Worm (Caenorhabditis elegans) whole organism, young adult: Measurements from ENCODE around the gene fbxc-25.

ENCODE experiments used
- D2030.7 ChIP-seq: fragments of 200-800 bp; sonication (Bioruptor generic); IDR thresholded peaks from 2 replicates; pipeline ENCODE4 v1.3.6; 2022; ENCODE audit warnings: missing genetic modification reagents, missing genetic modification characterization, missing compliant biosample characterization
- F33H1.4 ChIP-seq: fragments of 200-800 bp; sonication (Bioruptor generic); IDR thresholded peaks from 2 replicates; pipeline ENCODE4 v1.3.6; 2022; ENCODE audit warnings: missing genetic modification reagents, missing genetic modification characterization, missing compliant biosample characterization
- F39B2.1 ChIP-seq: fragments of 200-800 bp; sonication (Bioruptor generic); IDR thresholded peaks from 2 replicates; pipeline ENCODE4 v1.3.6; 2022; ENCODE audit warnings: missing genetic modification reagents, missing genetic modification characterization, missing compliant biosample characterization
- T07F8.4 ChIP-seq: sonication (generic microtip); optimal IDR thresholded peaks from 2 replicates; lab custom pipeline; 2016; ENCODE audit warnings: mild to moderate bottlenecking, missing genetic modification characterization, moderate library complexity, missing compliant biosample characterization
- Y95B8A.8 ChIP-seq: fragments of 200-800 bp; sonication (Bioruptor generic); IDR thresholded peaks from 2 replicates; pipeline ENCODE4 v1.3.6; 2022; ENCODE audit warnings: missing genetic modification reagents, missing genetic modification characterization, missing compliant biosample characterization
- ama-1 ChIP-seq, 3 experiments: fragments of 150-350 bp in 1 of 3; sonication (generic microtip) in 2 of 3; optimal IDR thresholded peaks; 2 replicates each; lab custom pipeline; 2014 to 2018; ENCODE audit warnings: missing biosample characterization in 2 of 3, missing genetic modification characterization in 2 of 3, missing genetic modification reagents in 2 of 3
- atf-7 ChIP-seq: sonication (generic microtip); optimal IDR thresholded peaks from 2 replicates; lab custom pipeline; 2017; ENCODE audit warnings: mild to moderate bottlenecking, missing genetic modification characterization, missing compliant biosample characterization
- bed-1 ChIP-seq: fragments of 200-800 bp; sonication (Bioruptor generic); IDR thresholded peaks from 2 replicates; pipeline ENCODE4 v1.3.6; 2022; ENCODE audit warnings: missing genetic modification reagents, missing genetic modification characterization, missing compliant biosample characterization
- cebp-1 ChIP-seq, 2 experiments: fragments of 200-800 bp in 1 of 2; sonication (Bioruptor generic) in 1 of 2; sonication (generic microtip) in 1 of 2; IDR thresholded peaks in 1 of 2; optimal IDR thresholded peaks in 1 of 2; 2 replicates each; pipeline versions ENCODE4 v1.3.6 to Lab custom; 2017 to 2022; ENCODE audit warnings: missing compliant biosample characterization in 2 of 2, missing genetic modification characterization in 2 of 2, mild to moderate bottlenecking in 1 of 2, missing genetic modification reagents in 1 of 2, moderate library complexity in 1 of 2
- ceh-100 ChIP-seq: fragments of 200-800 bp; sonication (Bioruptor generic); IDR thresholded peaks from 2 replicates; pipeline ENCODE4 v1.3.6; 2022; ENCODE audit warnings: missing genetic modification reagents, missing genetic modification characterization, missing compliant biosample characterization
- ceh-40 ChIP-seq: fragments of 200-800 bp; sonication (Bioruptor generic); IDR thresholded peaks from 2 replicates; pipeline ENCODE4 v1.3.6; 2022; ENCODE audit warnings: missing genetic modification characterization, missing compliant biosample characterization
- ceh-79 ChIP-seq: sonication (generic microtip); optimal IDR thresholded peaks from 2 replicates; lab custom pipeline; 2017; ENCODE audit warnings: mild to moderate bottlenecking, missing genetic modification characterization, missing compliant biosample characterization
- dox-1 ChIP-seq: fragments of 200-800 bp; sonication (Bioruptor generic); IDR thresholded peaks from 2 replicates; pipeline ENCODE4 v1.3.6; 2022; ENCODE audit warnings: missing genetic modification reagents, missing genetic modification characterization, missing compliant biosample characterization
- dpff-1 ChIP-seq: sonication (generic microtip); optimal IDR thresholded peaks from 2 replicates; lab custom pipeline; 2017; ENCODE audit warnings: mild to moderate bottlenecking, missing genetic modification characterization, missing compliant biosample characterization
- egrh-3 ChIP-seq: fragments of 200-800 bp; sonication (Bioruptor generic); IDR thresholded peaks from 2 replicates; pipeline ENCODE4 v1.3.6; 2022; ENCODE audit warnings: missing genetic modification reagents, missing genetic modification characterization, missing compliant biosample characterization
- ekl-4 ChIP-seq: fragments of 200-800 bp; sonication (Bioruptor generic); IDR thresholded peaks from 2 replicates; pipeline ENCODE4 v1.3.6; 2022; ENCODE audit warnings: missing genetic modification reagents, missing genetic modification characterization, missing compliant biosample characterization
- ets-4 ChIP-seq: fragments of 200-800 bp; sonication (Bioruptor generic); optimal IDR thresholded peaks from 2 replicates; lab custom pipeline; 2018; ENCODE audit warnings: mild to moderate bottlenecking, missing genetic modification characterization, missing compliant biosample characterization
- fkh-3 ChIP-seq: sonication (generic microtip); optimal IDR thresholded peaks from 2 replicates; lab custom pipeline; 2016; ENCODE audit warnings: mild to moderate bottlenecking, missing genetic modification characterization, missing compliant biosample characterization
- gei-17 ChIP-seq: fragments of 200-800 bp; sonication (Bioruptor generic); optimal IDR thresholded peaks from 2 replicates; lab custom pipeline; 2018; ENCODE audit warnings: mild to moderate bottlenecking, missing genetic modification characterization, missing compliant biosample characterization
- him-1 ChIP-seq: sonication (generic microtip); optimal IDR thresholded peaks from 2 replicates; lab custom pipeline; 2016; ENCODE audit warnings: missing genotype, missing genetic modification reagents, missing genetic modification characterization, missing compliant biosample characterization
- hmg-1.2 ChIP-seq: fragments of 200-800 bp; sonication (Bioruptor generic); IDR thresholded peaks from 2 replicates; pipeline ENCODE4 v1.3.6; 2022; ENCODE audit warnings: missing genetic modification reagents, missing genetic modification characterization, missing compliant biosample characterization
- hsf-1 ChIP-seq: fragments of 200-800 bp; sonication (Bioruptor generic); IDR thresholded peaks from 2 replicates; pipeline ENCODE4 v1.3.6; 2022; ENCODE audit warnings: missing genetic modification reagents, missing genetic modification characterization, missing compliant biosample characterization
- let-526 ChIP-seq: fragments of 200-800 bp; sonication (Bioruptor generic); IDR thresholded peaks from 2 replicates; pipeline ENCODE4 v1.3.6; 2022; ENCODE audit warnings: missing genetic modification reagents, missing genetic modification characterization, missing compliant biosample characterization
- lin-35 ChIP-seq, 3 experiments: fragments of 150-350 bp in 2 of 3; sonication (generic microtip) in 1 of 3; optimal IDR thresholded peaks; 2 replicates each; lab custom pipeline; 2014 to 2018; ENCODE audit warnings: missing biosample characterization in 3 of 3, missing genetic modification characterization in 3 of 3, missing genetic modification reagents in 3 of 3
- lin-40 ChIP-seq: sonication (generic microtip); optimal IDR thresholded peaks from 2 replicates; lab custom pipeline; 2016; ENCODE audit warnings: missing genetic modification characterization, mild to moderate bottlenecking, missing compliant biosample characterization, missing genotype, missing genetic modification reagents
- madf-3 ChIP-seq: fragments of 200-800 bp; sonication (Bioruptor generic); IDR thresholded peaks from 2 replicates; pipeline ENCODE4 v1.3.6; 2022; ENCODE audit warnings: missing genetic modification reagents, missing genetic modification characterization, missing compliant biosample characterization
- madf-6 ChIP-seq: fragments of 200-800 bp; sonication (Bioruptor generic); IDR thresholded peaks from 2 replicates; pipeline ENCODE4 v1.3.6; 2022; ENCODE audit warnings: missing genetic modification reagents, missing genetic modification characterization, missing compliant biosample characterization
- nfya-1 ChIP-seq: sonication (generic microtip); optimal IDR thresholded peaks from 2 replicates; lab custom pipeline; 2017; ENCODE audit warnings: antibody characterized with exemption, missing compliant biosample characterization, missing genetic modification characterization, borderline replicate concordance; ENCODE audit not compliant: insufficient read depth
- nhr-120 ChIP-seq: fragments of 200-800 bp; sonication (Bioruptor generic); IDR thresholded peaks from 2 replicates; pipeline ENCODE4 v1.3.6; 2022; ENCODE audit warnings: missing genetic modification characterization, missing compliant biosample characterization
- nhr-80 ChIP-seq: sonication (generic microtip); optimal IDR thresholded peaks from 2 replicates; lab custom pipeline; 2016; ENCODE audit warnings: missing genetic modification characterization, missing compliant biosample characterization
- rcor-1 ChIP-seq: fragments of 200-800 bp; sonication (Bioruptor generic); IDR thresholded peaks from 2 replicates; pipeline ENCODE4 v1.3.6; 2022; ENCODE audit warnings: missing genetic modification reagents, missing genetic modification characterization, missing compliant biosample characterization
- rec-8 ChIP-seq, 2 experiments: sonication (generic microtip); optimal IDR thresholded peaks; 2 replicates each; lab custom pipeline; 2016; ENCODE audit warnings: mild to moderate bottlenecking in 2 of 2, missing genetic modification characterization in 2 of 2, missing genetic modification reagents in 2 of 2, missing genotype in 2 of 2, missing biosample characterization in 1 of 2, missing compliant biosample characterization in 1 of 2, moderate library complexity in 1 of 2
- repo-1 ChIP-seq: sonication (generic microtip); optimal IDR thresholded peaks from 2 replicates; lab custom pipeline; 2017; ENCODE audit warnings: mild to moderate bottlenecking, missing genetic modification characterization, missing compliant biosample characterization
- rpc-1 ChIP-seq, 2 experiments: fragments of 150-350 bp in 1 of 2; sonication (generic microtip) in 1 of 2; optimal IDR thresholded peaks; 2 replicates each; lab custom pipeline; 2014 to 2018; ENCODE audit warnings: missing biosample characterization in 1 of 2, missing genetic modification characterization in 1 of 2, missing genetic modification reagents in 1 of 2, missing genotype in 1 of 2
- sea-2 ChIP-seq: fragments of 200-800 bp; sonication (Bioruptor generic); IDR thresholded peaks from 2 replicates; pipeline ENCODE4 v1.3.6; 2022; ENCODE audit warnings: missing genetic modification characterization, missing compliant biosample characterization
- snpc-4 ChIP-seq, 5 experiments: fragments of 150-350 bp in 1 of 5; sonication (generic microtip) in 4 of 5; optimal IDR thresholded peaks; 2 replicates each; lab custom pipeline; 2014 to 2018; ENCODE audit warnings: missing genetic modification characterization in 5 of 5, missing biosample characterization in 3 of 5, antibody characterized with exemption in 2 of 5, mild to moderate bottlenecking in 2 of 5, missing compliant biosample characterization in 2 of 5, missing genotype in 2 of 5, moderate library complexity in 2 of 5, missing genetic modification reagents in 1 of 5
- somi-1 ChIP-seq: fragments of 200-800 bp; sonication (Bioruptor generic); optimal IDR thresholded peaks from 2 replicates; lab custom pipeline; 2018; ENCODE audit warnings: mild to moderate bottlenecking, missing genetic modification characterization, missing compliant biosample characterization
- sptf-2 ChIP-seq: fragments of 200-800 bp; sonication (Bioruptor generic); optimal IDR thresholded peaks from 2 replicates; lab custom pipeline; 2018; ENCODE audit warnings: mild to moderate bottlenecking, missing genetic modification characterization, missing compliant biosample characterization
- tbp1 ChIP-seq: fragments of 200-800 bp; sonication (Bioruptor generic); optimal IDR thresholded peaks from 2 replicates; lab custom pipeline; 2018; ENCODE audit warnings: mild to moderate bottlenecking, missing genetic modification characterization, missing compliant biosample characterization
- tbx-9 ChIP-seq: sonication (generic microtip); optimal IDR thresholded peaks from 2 replicates; lab custom pipeline; 2016; ENCODE audit warnings: borderline replicate concordance, missing genetic modification characterization, inconsistent platforms, missing compliant biosample characterization
- unc-62 ChIP-seq: fragments of 150-350 bp; optimal IDR thresholded peaks from 2 replicates; lab custom pipeline; 2014; ENCODE audit warnings: missing biosample characterization, missing genetic modification reagents, missing genetic modification characterization
- zim-3 ChIP-seq: sonication (generic microtip); optimal IDR thresholded peaks from 2 replicates; lab custom pipeline; 2017; ENCODE audit warnings: mild to moderate bottlenecking, missing genetic modification characterization, moderate library complexity, missing compliant biosample characterization

Gene fbxc-25

ce11 chrII:2335572-2335971 lies 39.5 kb upstream of the fbxc-25 start, which contains the start of gene F43C11.7:
Gene F43C11.7 (plus strand): TSS chrII:2335897.
- TF ChIP-seq repo-1 (tag; lab: Kevin White, UChicago): no peak
- no peak for TF ChIP-seq fkh-3 (tag; lab: Kevin White, UChicago)
- TF ChIP-seq sea-2 (GFP tag; lab: Robert Waterston, UW): no peak
- TF ChIP-seq T07F8.4 (tag; lab: Kevin White, UChicago): no peak
- TF ChIP-seq zim-3 (tag; lab: Kevin White, UChicago): no peak
- no peak for TF ChIP-seq let-526
- no peak for TF ChIP-seq egrh-3 (GFP tag; lab: Robert Waterston, UW)
- TF ChIP-seq unc-62 (GFP tag; lab: Kevin White, UChicago): peak; percentile 37
- TF ChIP-seq lin-40 (tag; lab: Kevin White, UChicago): no peak
- no peak for TF ChIP-seq bed-1
- TF ChIP-seq ceh-79 (tag; lab: Kevin White, UChicago): no peak
- no peak for TF ChIP-seq dox-1 (GFP tag; lab: Robert Waterston, UW)
- no peak for TF ChIP-seq rpc-1 (optimal IDR thresholded peaks at IDR 0.05; lab: Kevin White, UChicago)
- TF ChIP-seq rpc-1 (tag; optimal IDR thresholded peaks at IDR 0.05; lab: Kevin White, UChicago): no peak
- no peak for TF ChIP-seq somi-1
- TF ChIP-seq lin-35 (GFP tag; optimal IDR thresholded peaks at IDR 0.05; lab: Kevin White, UChicago): no peak
- TF ChIP-seq atf-7 (tag; lab: Kevin White, UChicago): peak; percentile 87
- no peak for TF ChIP-seq snpc-4 (GFP tag; optimal IDR thresholded peaks at IDR 0.05; lab: Kevin White, UChicago)
- TF ChIP-seq snpc-4 (tag; optimal IDR thresholded peaks at IDR 0.05; lab: Kevin White, UChicago): no peak
- TF ChIP-seq cebp-1 (GFP tag; IDR thresholded peaks at IDR 0.05; lab: Robert Waterston, UW): no peak
- TF ChIP-seq cebp-1 (tag; optimal IDR thresholded peaks at IDR 0.05; lab: Kevin White, UChicago): peak; percentile 27
- peak; percentile 84 for TF ChIP-seq nhr-80
- TF ChIP-seq ets-4 (GFP tag; lab: Kevin White, UChicago): no peak
- TF ChIP-seq tbp1 (GFP tag; lab: Kevin White, UChicago): no peak
- no peak for TF ChIP-seq madf-3 (GFP tag; lab: Robert Waterston, UW)
- no peak for TF ChIP-seq nhr-120 (GFP tag; lab: Robert Waterston, UW)
- no peak for TF ChIP-seq rec-8 (tag; optimal IDR thresholded peaks at IDR 0.05; lab: Kevin White, UChicago)

ce11 chrII:2332220-2332619 lies 36.2 kb upstream of the fbxc-25 start, which contains the start of gene F43C11.8:
Gene F43C11.8 (plus strand): TSS chrII:2332520.
- TF ChIP-seq Y95B8A.8 (GFP tag; lab: Robert Waterston, UW) (no peak), nhr-80 (peak; percentile 6)

ce11 chrII:2330462-2330861 lies 34.4 kb upstream of the fbxc-25 start:
- TF ChIP-seq sptf-2 (GFP tag; lab: Kevin White, UChicago) (no peak), him-1 (tag; lab: Kevin White, UChicago) (no peak), gei-17 (GFP tag; lab: Kevin White, UChicago) (peak; percentile 12), rcor-1 (GFP tag; lab: Robert Waterston, UW) (no peak), hsf-1 (peak; percentile 97), ceh-79 (tag; lab: Kevin White, UChicago) (no peak), ekl-4 (GFP tag; lab: Robert Waterston, UW) (peak; percentile 19; the same call in 1 of the 2 replicates), hmg-1.2 (GFP tag; lab: Robert Waterston, UW) (no peak), dpff-1 (tag; lab: Kevin White, UChicago) (no peak), D2030.7 (GFP tag; lab: Robert Waterston, UW) (0 out of 2 replicates have a peak, but pooled peaks have one; percentile 35), dox-1 (GFP tag; lab: Robert Waterston, UW) (peak; percentile 80), rpc-1 (optimal IDR thresholded peaks at IDR 0.05; lab: Kevin White, UChicago) (peak; percentile 40), rpc-1 (tag; optimal IDR thresholded peaks at IDR 0.05; lab: Kevin White, UChicago) (no peak), ama-1 (optimal IDR thresholded peaks at IDR 0.05; lab: Kevin White, UChicago) (no peak), ama-1 (GFP tag; optimal IDR thresholded peaks at IDR 0.05; lab: Kevin White, UChicago) (no peak), cebp-1 (GFP tag; IDR thresholded peaks at IDR 0.05; lab: Robert Waterston, UW) (no peak), cebp-1 (tag; optimal IDR thresholded peaks at IDR 0.05; lab: Kevin White, UChicago) (no peak), nfya-1 (tag; lab: Kevin White, UChicago) (no peak), atf-7 (tag; lab: Kevin White, UChicago) (no peak), F39B2.1 (GFP tag; lab: Robert Waterston, UW) (no peak), madf-6 (peak; percentile 31; the same call in 1 of the 2 replicates), ceh-100 (no peak), F33H1.4 (no peak), zim-3 (tag; lab: Kevin White, UChicago) (no peak), nhr-120 (GFP tag; lab: Robert Waterston, UW) (no peak), ceh-40 (0 out of 2 replicates have a peak, but pooled peaks have one; percentile 67), tbx-9 (tag; lab: Kevin White, UChicago) (no peak)
